Worm (Caenorhabditis elegans) whole organism, L2 larva: ENCODE results near the gene C25H3.7.
A peak's percentile ranks its signal among the peaks of the same experiment; 100 is the strongest.

ENCODE experiments used
- C34F6.9 ChIP-seq: fragments of 150-350 bp; optimal IDR thresholded peaks from 2 replicates; lab custom pipeline; 2014; ENCODE audit warnings: missing biosample characterization, missing genetic modification characterization
- F13H6.1 ChIP-seq: sonication (generic microtip); optimal IDR thresholded peaks from 2 replicates; lab custom pipeline; 2016; ENCODE audit warnings: missing genetic modification characterization, missing compliant biosample characterization
- R02D3.7 ChIP-seq: fragments of 150-350 bp; optimal IDR thresholded peaks from 2 replicates; lab custom pipeline; 2014; ENCODE audit warnings: missing biosample characterization, missing genetic modification characterization
- Y55F3AM.14 ChIP-seq: fragments of 200-800 bp; sonication (Bioruptor generic); optimal IDR thresholded peaks from 2 replicates; lab custom pipeline; 2018; ENCODE audit warnings: mild to moderate bottlenecking, missing genetic modification characterization, missing compliant biosample characterization
- ZK546.5 ChIP-seq: sonication (generic microtip); optimal IDR thresholded peaks from 2 replicates; lab custom pipeline; 2017; ENCODE audit warnings: missing biosample characterization, missing genetic modification characterization
- alr-1 ChIP-seq: fragments of 150-350 bp; optimal IDR thresholded peaks from 2 replicates; lab custom pipeline; 2014; ENCODE audit warnings: missing biosample characterization, missing genetic modification characterization
- aly-2 ChIP-seq: fragments of 150-350 bp; optimal IDR thresholded peaks from 2 replicates; lab custom pipeline; 2014; ENCODE audit warnings: missing biosample characterization, missing genetic modification characterization
- ama-1 ChIP-seq: fragments of 150-350 bp; optimal IDR thresholded peaks from 2 replicates; lab custom pipeline; 2018; ENCODE audit warnings: inconsistent platforms
- blmp-1 ChIP-seq: sonication (generic microtip); optimal IDR thresholded peaks from 2 replicates; lab custom pipeline; 2017; ENCODE audit warnings: missing genetic modification characterization, mild to moderate bottlenecking, missing compliant biosample characterization, antibody characterized with exemption, moderate library complexity; ENCODE audit not compliant: insufficient read depth
- ceh-82 ChIP-seq: fragments of 150-350 bp; optimal IDR thresholded peaks from 2 replicates; lab custom pipeline; 2014; ENCODE audit warnings: missing biosample characterization, missing genetic modification characterization
- crh-2 ChIP-seq: sonication (generic microtip); optimal IDR thresholded peaks from 2 replicates; lab custom pipeline; 2017; ENCODE audit warnings: missing biosample characterization, missing genetic modification characterization
- egl-27 ChIP-seq: sonication (generic microtip); optimal IDR thresholded peaks from 3 replicates; lab custom pipeline; 2017; ENCODE audit warnings: missing biosample characterization, missing genetic modification reagents, missing genetic modification characterization
- elt-1 ChIP-seq: fragments of 150-350 bp; optimal IDR thresholded peaks from 2 replicates; lab custom pipeline; 2014; ENCODE audit warnings: missing biosample characterization, missing genetic modification characterization
- elt-3 ChIP-seq: sonication (generic microtip); optimal IDR thresholded peaks from 2 replicates; lab custom pipeline; 2017; ENCODE audit warnings: missing biosample characterization, missing genetic modification characterization
- fos-1 ChIP-seq: fragments of 150-350 bp; optimal IDR thresholded peaks from 2 replicates; lab custom pipeline; 2014; ENCODE audit warnings: missing biosample characterization, missing genetic modification characterization
- gmeb-1 ChIP-seq: fragments of 150-350 bp; optimal IDR thresholded peaks from 2 replicates; lab custom pipeline; 2014; ENCODE audit warnings: missing biosample characterization, missing genetic modification characterization
- lin-11 ChIP-seq: fragments of 150-350 bp; sonication (generic microtip); optimal IDR thresholded peaks from 2 replicates; lab custom pipeline; 2014; ENCODE audit warnings: missing biosample characterization, missing genetic modification characterization, inconsistent platforms, mixed read lengths
- lin-13 ChIP-seq: fragments of 150-350 bp; optimal IDR thresholded peaks from 2 replicates; lab custom pipeline; 2014; ENCODE audit warnings: missing biosample characterization, missing genetic modification reagents, missing genetic modification characterization
- lsy-2 ChIP-seq, 2 experiments: fragments of 150-350 bp in 1 of 2; sonication (generic microtip) in 1 of 2; optimal IDR thresholded peaks; 2 replicates each; lab custom pipeline; 2014 to 2017; ENCODE audit warnings: missing biosample characterization in 2 of 2, missing genetic modification characterization in 2 of 2
- mab-5 ChIP-seq: fragments of 150-350 bp; optimal IDR thresholded peaks from 2 replicates; lab custom pipeline; 2014; ENCODE audit warnings: missing biosample characterization, missing genetic modification characterization
- mdl-1 ChIP-seq, 2 experiments: fragments of 150-350 bp in 1 of 2; sonication (generic microtip) in 1 of 2; optimal IDR thresholded peaks; 2 replicates each; lab custom pipeline; 2017; ENCODE audit warnings: missing biosample characterization in 2 of 2, missing genetic modification characterization in 2 of 2
- nhr-10 ChIP-seq: sonication (generic microtip); optimal IDR thresholded peaks from 2 replicates; lab custom pipeline; 2017; ENCODE audit warnings: missing biosample characterization, missing genetic modification characterization
- nhr-11 ChIP-seq: fragments of 150-350 bp; optimal IDR thresholded peaks from 2 replicates; lab custom pipeline; 2014; ENCODE audit warnings: missing biosample characterization, missing genetic modification characterization
- nhr-12 ChIP-seq: fragments of 150-350 bp; optimal IDR thresholded peaks from 2 replicates; lab custom pipeline; 2014; ENCODE audit warnings: missing biosample characterization, missing genetic modification characterization
- nhr-129 ChIP-seq: fragments of 150-350 bp; optimal IDR thresholded peaks from 2 replicates; lab custom pipeline; 2014; ENCODE audit warnings: missing biosample characterization, missing genetic modification characterization
- nhr-21 ChIP-seq: fragments of 150-350 bp; optimal IDR thresholded peaks from 2 replicates; lab custom pipeline; 2014; ENCODE audit warnings: missing biosample characterization, missing genetic modification characterization
- nhr-23 ChIP-seq: fragments of 150-350 bp; optimal IDR thresholded peaks from 2 replicates; lab custom pipeline; 2014; ENCODE audit warnings: missing biosample characterization, missing genetic modification reagents, missing genetic modification characterization
- nhr-237 ChIP-seq: fragments of 150-350 bp; optimal IDR thresholded peaks from 2 replicates; lab custom pipeline; 2014; ENCODE audit warnings: missing biosample characterization, missing genetic modification characterization
- nhr-25 ChIP-seq: fragments of 150-350 bp; sonication (generic microtip); optimal IDR thresholded peaks from 3 replicates; lab custom pipeline; 2014; ENCODE audit warnings: missing biosample characterization, missing genetic modification characterization
- nhr-6 ChIP-seq: fragments of 150-350 bp; optimal IDR thresholded peaks from 2 replicates; lab custom pipeline; 2014; ENCODE audit warnings: missing biosample characterization, missing genetic modification characterization
- nhr-77 ChIP-seq: fragments of 150-350 bp; optimal IDR thresholded peaks from 2 replicates; lab custom pipeline; 2014; ENCODE audit warnings: missing biosample characterization, missing genetic modification characterization
- peb-1 ChIP-seq: fragments of 150-350 bp; optimal IDR thresholded peaks from 2 replicates; lab custom pipeline; 2014; ENCODE audit warnings: missing biosample characterization, missing genetic modification characterization
- sem-4 ChIP-seq: fragments of 150-350 bp; optimal IDR thresholded peaks from 2 replicates; lab custom pipeline; 2014; ENCODE audit warnings: missing biosample characterization, missing genetic modification reagents, missing genetic modification characterization
- skn-1 ChIP-seq: sonication (generic microtip); optimal IDR thresholded peaks from 2 replicates; lab custom pipeline; 2017; ENCODE audit warnings: missing biosample characterization, missing genetic modification characterization
- sma-3 ChIP-seq: sonication (generic microtip); optimal IDR thresholded peaks from 2 replicates; lab custom pipeline; 2016; ENCODE audit warnings: missing genetic modification reagents, missing genetic modification characterization, missing compliant biosample characterization
- sma-9 ChIP-seq, 2 experiments: fragments of 150-350 bp in 1 of 2; sonication (generic microtip) in 1 of 2; optimal IDR thresholded peaks; 2 replicates each; lab custom pipeline; 2014 to 2016; ENCODE audit warnings: missing genetic modification characterization in 2 of 2, mild to moderate bottlenecking in 1 of 2, missing biosample characterization in 1 of 2, missing compliant biosample characterization in 1 of 2, missing genetic modification reagents in 1 of 2, moderate library complexity in 1 of 2
- snpc-4 ChIP-seq: fragments of 150-350 bp; optimal IDR thresholded peaks from 2 replicates; lab custom pipeline; 2014; ENCODE audit warnings: missing biosample characterization, missing genetic modification characterization
- unc-39 ChIP-seq: fragments of 150-350 bp; optimal IDR thresholded peaks from 2 replicates; lab custom pipeline; 2014; ENCODE audit warnings: missing biosample characterization, missing genetic modification characterization
- unc-55 ChIP-seq: fragments of 150-350 bp; sonication (generic microtip); optimal IDR thresholded peaks from 3 replicates; lab custom pipeline; 2014; ENCODE audit warnings: missing biosample characterization, missing genetic modification reagents, missing genetic modification characterization
- unc-62 ChIP-seq: fragments of 150-350 bp; optimal IDR thresholded peaks from 2 replicates; lab custom pipeline; 2014; ENCODE audit warnings: missing biosample characterization, missing genetic modification reagents, missing genetic modification characterization
- ztf-1 ChIP-seq: fragments of 200-800 bp; sonication (Bioruptor generic); conservative IDR thresholded peaks from 2 replicates; pipeline ENCODE4 v1.3.6; 2022; ENCODE audit warnings: missing genetic modification characterization, missing compliant biosample characterization
- ztf-4 ChIP-seq: fragments of 150-350 bp; optimal IDR thresholded peaks from 2 replicates; lab custom pipeline; 2014; ENCODE audit warnings: missing biosample characterization, missing genetic modification characterization

C25H3.7 gene

ce11 chrII:5668830-5669229 lies at the start of gene C25H3.7:
Gene C25H3.7 (minus strand): TSS chrII:5668930.
- TF ChIP-seq nhr-6, result no peak
- TF ChIP-seq R02D3.7 (tag; lab: Kevin White, UChicago), result no peak
- TF ChIP-seq lin-11 (tag; lab: Kevin White, UChicago), result no peak
- TF ChIP-seq egl-27, result no peak
- no peak for TF ChIP-seq mab-5 (tag; lab: Kevin White, UChicago)

- no peak for TF ChIP-seq aly-2 (tag; lab: Kevin White, UChicago)
- no peak for TF ChIP-seq ztf-1 (GFP tag; lab: Robert Waterston, UW)
- no peak for TF ChIP-seq nhr-6
- TF ChIP-seq ceh-82 (tag; lab: Kevin White, UChicago), result no peak
- no peak for TF ChIP-seq R02D3.7 (tag; lab: Kevin White, UChicago)
- no peak for TF ChIP-seq nhr-12 (tag; lab: Kevin White, UChicago)
- TF ChIP-seq nhr-11, result no peak
- no peak for TF ChIP-seq sma-9 (GFP tag; optimal IDR thresholded peaks at IDR 0.05; lab: Kevin White, UChicago)
- no peak for TF ChIP-seq sma-9 (tag; optimal IDR thresholded peaks at IDR 0.05; lab: Kevin White, UChicago)
- no peak for TF ChIP-seq nhr-21 (tag; lab: Kevin White, UChicago)
- no peak for TF ChIP-seq C34F6.9 (tag; lab: Kevin White, UChicago)
- no peak for TF ChIP-seq unc-39
- TF ChIP-seq, all 48 proteins: peak for 0
Observed at ce11 chrII:5717831-5718230, 49.1 kb upstream of the C25H3.7 start, which contains the start of gene zipt-3. Gene zipt-3 (plus strand): TSS chrII:5718131.

ce11 chrII:5715745-5716357 lies 47.1 kb upstream of the C25H3.7 start, which contains the start of the genes C18A3.10 and C18A3.3:
Gene C18A3.10 (minus strand): TSS chrII:5715845.
Gene C18A3.3 (plus strand): TSS chrII:5716307.
- TF ChIP-seq nhr-77 (tag; lab: Kevin White, UChicago) (no peak), Y55F3AM.14 (no peak), ceh-82 (tag; lab: Kevin White, UChicago) (no peak), F13H6.1 (no peak), ZK546.5 (tag; lab: Kevin White, UChicago) (no peak), ztf-1 (GFP tag; lab: Robert Waterston, UW) (no peak), aly-2 (tag; lab: Kevin White, UChicago) (no peak), fos-1 (tag; lab: Kevin White, UChicago) (no peak), nhr-6 (no peak), nhr-237 (tag; lab: Kevin White, UChicago) (no peak), skn-1 (tag; lab: Kevin White, UChicago) (no peak), mdl-1 (tag; optimal IDR thresholded peaks at IDR 0.05; lab: Kevin White, UChicago) (no peak), alr-1 (no peak), lin-11 (tag; lab: Kevin White, UChicago) (no peak), nhr-23 (tag; lab: Kevin White, UChicago) (no peak), unc-62 (no peak), elt-3 (tag; lab: Kevin White, UChicago) (no peak)

DNA sequence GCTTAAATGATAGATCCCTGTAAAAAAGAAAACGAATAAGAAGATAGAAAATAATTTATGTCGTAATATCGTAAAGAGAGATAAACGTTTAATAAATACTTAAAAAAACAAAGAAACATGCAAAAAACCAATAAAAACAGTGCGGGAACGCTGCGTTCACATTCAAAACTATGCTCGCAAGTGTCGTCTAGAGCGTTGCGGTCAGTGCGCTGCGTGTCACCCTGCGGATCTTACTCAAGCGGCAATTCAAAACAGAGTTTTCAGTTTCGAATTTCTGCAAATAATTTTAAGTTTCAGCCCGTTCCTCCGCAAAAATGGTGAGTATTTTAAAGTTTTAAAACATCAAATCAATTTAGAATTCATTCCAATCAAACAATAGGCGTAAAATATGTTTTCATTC lies 46.1 kb upstream of the C25H3.7 start, which contains the start of the genes tiar-1 and lelo-4:
TSS of gene tiar-1 (minus strand) at position 17 of the 400 bp plus-strand sequence.
TSS of gene lelo-4 (plus strand) at position 118 of the 400 bp plus-strand sequence.
- TF ChIP-seq mdl-1 (tag; optimal IDR thresholded peaks at IDR 0.05; lab: Kevin White, UChicago), result no peak
- TF ChIP-seq blmp-1 (tag; lab: Kevin White, UChicago), result no peak
- TF ChIP-seq nhr-12 (tag; lab: Kevin White, UChicago), result no peak
- TF ChIP-seq ZK546.5 (tag; lab: Kevin White, UChicago), result peak; percentile 86
- TF ChIP-seq C34F6.9 (tag; lab: Kevin White, UChicago), result peak; percentile 84
- no peak for TF ChIP-seq peb-1 (tag; lab: Kevin White, UChicago)
- no peak for TF ChIP-seq alr-1
- peak; percentile 76 for TF ChIP-seq nhr-129 (tag; lab: Kevin White, UChicago)
- no peak for TF ChIP-seq nhr-23 (tag; lab: Kevin White, UChicago)
- no peak for TF ChIP-seq nhr-11
- peak; percentile 53 for TF ChIP-seq sma-3 (GFP tag; lab: Kevin White, UChicago)
- TF ChIP-seq Y55F3AM.14, result no peak
- peak; percentile 52 for TF ChIP-seq lin-13 (GFP tag; lab: Kevin White, UChicago)
- TF ChIP-seq snpc-4 (tag; lab: Kevin White, UChicago), result peak; percentile 72
- peak; percentile 34 for TF ChIP-seq ama-1 (lab: Kevin White, UChicago)
- peak; percentile 84 for TF ChIP-seq gmeb-1 (tag; lab: Kevin White, UChicago)
- peak; percentile 69 for TF ChIP-seq sem-4 (tag; lab: Kevin White, UChicago)
- TF ChIP-seq mab-5 (tag; lab: Kevin White, UChicago), result no peak
- TF ChIP-seq ztf-1 (GFP tag; lab: Robert Waterston, UW), result no peak
- TF ChIP-seq nhr-21 (tag; lab: Kevin White, UChicago), result peak; percentile 8
- TF ChIP-seq nhr-10 (tag; lab: Kevin White, UChicago), result no peak
- TF ChIP-seq elt-1, result no peak
- TF ChIP-seq lin-11 (tag; lab: Kevin White, UChicago), result peak; percentile 76
- peak; percentile 38 for TF ChIP-seq F13H6.1
- peak; percentile 89 for TF ChIP-seq unc-55 (GFP tag; lab: Kevin White, UChicago)
- TF ChIP-seq ztf-4 (tag; lab: Kevin White, UChicago), result peak; percentile 57
- peak; percentile 86 for TF ChIP-seq crh-2 (tag; lab: Kevin White, UChicago)
- TF ChIP-seq fos-1 (tag; lab: Kevin White, UChicago), result peak; percentile 24
- TF ChIP-seq nhr-25 (tag; lab: Kevin White, UChicago), result peak; percentile 63
- TF ChIP-seq nhr-6, result no peak
- peak; percentile 7 to 84 for TF ChIP-seq lsy-2 (tag; optimal IDR thresholded peaks at IDR 0.05; lab: Kevin White, UChicago)
- TF ChIP-seq aly-2 (tag; lab: Kevin White, UChicago), result no peak
- TF ChIP-seq sma-9 (GFP tag; optimal IDR thresholded peaks at IDR 0.05; lab: Kevin White, UChicago), result peak; percentile 52
- TF ChIP-seq sma-9 (tag; optimal IDR thresholded peaks at IDR 0.05; lab: Kevin White, UChicago), result no peak
- no peak for TF ChIP-seq skn-1 (tag; lab: Kevin White, UChicago)
